Fruit fly (Drosophila melanogaster) whole organism, embryonic: ENCODE data around the gene fmt.

ENCODE experiments used
- Awh ChIP-seq: fragments of 200-800 bp; sonication (Bioruptor generic); IDR thresholded peaks from 2 replicates; pipeline ENCODE4, ENCODE4 v1.3.6; 2022; ENCODE audit warnings: missing biosample characterization, missing genetic modification characterization
- CG12744 ChIP-seq: fragments of 200-800 bp; sonication (Bioruptor generic); optimal IDR thresholded peaks from 2 replicates; lab custom pipeline; 2016; ENCODE audit warnings: missing biosample characterization, missing genetic modification characterization
- CG12769 ChIP-seq: fragments of 200-800 bp; sonication (Bioruptor generic); optimal IDR thresholded peaks from 2 replicates; lab custom pipeline; 2019; ENCODE audit warnings: missing biosample characterization, mild to moderate bottlenecking, missing genetic modification characterization, moderate library complexity
- CG12942 ChIP-seq: fragments of 200-800 bp; sonication (Bioruptor generic); optimal IDR thresholded peaks from 3 replicates; lab custom pipeline; 2016; ENCODE audit warnings: missing biosample characterization, missing genetic modification characterization
- CG14667 ChIP-seq: fragments of 200-800 bp; sonication (Bioruptor generic); IDR thresholded peaks from 2 replicates; pipeline ENCODE4 v1.3.6; 2022; ENCODE audit warnings: missing biosample characterization, missing genetic modification characterization
- CG1529 ChIP-seq: fragments of 200-800 bp; sonication (Bioruptor generic); optimal IDR thresholded peaks from 3 replicates; lab custom pipeline; 2018; ENCODE audit warnings: missing biosample characterization, missing genetic modification characterization
- CG15479 ChIP-seq: fragments of 200-800 bp; sonication (Bioruptor generic); optimal IDR thresholded peaks from 3 replicates; lab custom pipeline; 2019; ENCODE audit warnings: missing biosample characterization, mild to moderate bottlenecking, missing genetic modification characterization, moderate library complexity
- CG16779 ChIP-seq: fragments of 200-800 bp; sonication (Bioruptor generic); IDR thresholded peaks from 2 replicates; pipeline ENCODE4 v1.3.6; 2022; ENCODE audit warnings: missing biosample characterization, missing genetic modification characterization
- CG18476 ChIP-seq: fragments of 200-800 bp; sonication (Bioruptor generic); optimal IDR thresholded peaks from 2 replicates; lab custom pipeline; 2016; ENCODE audit warnings: missing biosample characterization, mild to moderate bottlenecking, missing genetic modification characterization
- CG18599 ChIP-seq: fragments of 200-800 bp; sonication (Bioruptor generic); optimal IDR thresholded peaks from 3 replicates; lab custom pipeline; 2017; ENCODE audit warnings: missing biosample characterization, missing genetic modification characterization, mild to moderate bottlenecking, moderate library complexity, missing genetic modification reagents
- CG18619 ChIP-seq: fragments of 200-800 bp; sonication (Bioruptor generic); optimal IDR thresholded peaks from 3 replicates; lab custom pipeline; 2017; ENCODE audit warnings: missing biosample characterization, mild to moderate bottlenecking, missing genetic modification characterization
- CG18764 ChIP-seq: fragments of 200-800 bp; sonication (Bioruptor generic); optimal IDR thresholded peaks from 3 replicates; lab custom pipeline; 2016; ENCODE audit warnings: missing biosample characterization, missing genetic modification characterization
- CG2129 ChIP-seq: fragments of 200-800 bp; sonication (Bioruptor generic); IDR thresholded peaks from 2 replicates; pipeline ENCODE4 v1.3.6; 2022; ENCODE audit warnings: missing biosample characterization, missing genetic modification characterization; ENCODE audit not compliant: partially characterized antibody
- CG2199 ChIP-seq: fragments of 200-800 bp; sonication (Bioruptor generic); IDR thresholded peaks from 3 replicates; pipeline ENCODE4 v1.3.6; 2022; ENCODE audit warnings: missing biosample characterization, missing genetic modification characterization
- CG31388 ChIP-seq: fragments of 200-800 bp; sonication (Bioruptor generic); optimal IDR thresholded peaks from 2 replicates; lab custom pipeline; 2016; ENCODE audit warnings: missing biosample characterization, missing genetic modification characterization
- CG3163 ChIP-seq: fragments of 200-800 bp; sonication (Bioruptor generic); optimal IDR thresholded peaks from 3 replicates; lab custom pipeline; 2016; ENCODE audit warnings: missing biosample characterization, missing genetic modification characterization
- CG4617 ChIP-seq: fragments of 200-800 bp; sonication (Bioruptor generic); optimal IDR thresholded peaks from 3 replicates; lab custom pipeline; 2016; ENCODE audit warnings: missing biosample characterization, missing genetic modification characterization, borderline replicate concordance
- CG5245 ChIP-seq: fragments of 200-800 bp; sonication (Bioruptor generic); optimal IDR thresholded peaks from 3 replicates; lab custom pipeline; 2016; ENCODE audit warnings: missing biosample characterization, missing genetic modification characterization
- CG6854 ChIP-seq: fragments of 200-800 bp; sonication (Bioruptor generic); optimal IDR thresholded peaks from 3 replicates; lab custom pipeline; 2017; ENCODE audit warnings: missing biosample characterization, mild to moderate bottlenecking, missing genetic modification characterization
- CG7839 ChIP-seq: fragments of 200-800 bp; sonication (Bioruptor generic); optimal IDR thresholded peaks from 3 replicates; lab custom pipeline; 2018; ENCODE audit warnings: missing biosample characterization, mild to moderate bottlenecking, missing genetic modification characterization, moderate library complexity
- CG8765 ChIP-seq: fragments of 200-800 bp; sonication (Bioruptor generic); IDR thresholded peaks from 2 replicates; pipeline ENCODE4 v1.3.6; 2022; ENCODE audit warnings: missing biosample characterization, missing genetic modification characterization
- CG9609 ChIP-seq: fragments of 200-800 bp; sonication (Bioruptor generic); optimal IDR thresholded peaks from 3 replicates; lab custom pipeline; 2016; ENCODE audit warnings: missing biosample characterization, missing genetic modification characterization
- CG9876 ChIP-seq: fragments of 200-800 bp; sonication (Bioruptor generic); optimal IDR thresholded peaks from 2 replicates; lab custom pipeline; 2016; ENCODE audit warnings: missing biosample characterization, missing genetic modification characterization
- D19B ChIP-seq: fragments of 200-800 bp; sonication (Bioruptor generic); optimal IDR thresholded peaks from 2 replicates; lab custom pipeline; 2017; ENCODE audit warnings: missing biosample characterization, mild to moderate bottlenecking, missing genetic modification characterization
- Dek ChIP-seq: fragments of 200-800 bp; sonication (Bioruptor generic); optimal IDR thresholded peaks from 3 replicates; lab custom pipeline; 2019; ENCODE audit warnings: missing biosample characterization, mild to moderate bottlenecking, missing genetic modification characterization, moderate library complexity
- Doc3 ChIP-seq: fragments of 200-800 bp; sonication (Bioruptor generic); IDR thresholded peaks from 3 replicates; pipeline ENCODE4 v1.3.6; 2022; ENCODE audit warnings: missing biosample characterization, missing genetic modification characterization; ENCODE audit not compliant: partially characterized antibody
- ERR ChIP-seq: fragments of 200-800 bp; sonication (Bioruptor generic); optimal IDR thresholded peaks from 2 replicates; lab custom pipeline; 2016; ENCODE audit warnings: missing biosample characterization, missing genetic modification characterization
- HmgZ ChIP-seq: fragments of 200-800 bp; sonication (Bioruptor generic); optimal IDR thresholded peaks from 2 replicates; lab custom pipeline; 2018; ENCODE audit warnings: missing biosample characterization, mild to moderate bottlenecking, missing genetic modification characterization
- Mrtf ChIP-seq: fragments of 200-800 bp; sonication (Bioruptor generic); IDR thresholded peaks from 3 replicates; pipeline ENCODE4 v1.3.6; 2022; ENCODE audit warnings: missing biosample characterization, missing genetic modification characterization
- NC2β ChIP-seq: fragments of 200-800 bp; sonication (Bioruptor generic); optimal IDR thresholded peaks from 2 replicates; lab custom pipeline; 2016; ENCODE audit warnings: missing biosample characterization, missing genetic modification characterization
- NfI ChIP-seq: fragments of 200-800 bp; sonication (Bioruptor generic); optimal IDR thresholded peaks from 3 replicates; lab custom pipeline; 2018; ENCODE audit warnings: missing biosample characterization, mild to moderate bottlenecking, missing genetic modification characterization, moderate library complexity
- PHDP ChIP-seq: fragments of 200-800 bp; sonication (Bioruptor generic); optimal IDR thresholded peaks from 3 replicates; lab custom pipeline; 2018; ENCODE audit warnings: missing biosample characterization, mild to moderate bottlenecking, missing genetic modification characterization, moderate library complexity
- Ravus ChIP-seq: fragments of 200-800 bp; sonication (Bioruptor generic); IDR thresholded peaks from 2 replicates; pipeline ENCODE4 v1.3.6; 2022; ENCODE audit warnings: missing biosample characterization, missing genetic modification characterization
- Rfx ChIP-seq: fragments of 200-800 bp; sonication (Bioruptor generic); IDR thresholded peaks from 2 replicates; pipeline ENCODE4 v1.3.6; 2022; ENCODE audit warnings: missing biosample characterization, missing genetic modification characterization
- Rx ChIP-seq: fragments of 200-800 bp; sonication (Bioruptor generic); IDR thresholded peaks from 2 replicates; pipeline ENCODE4 v1.3.6; 2022; ENCODE audit warnings: missing biosample characterization, missing genetic modification characterization
- Scr ChIP-seq: fragments of 200-800 bp; sonication (Bioruptor generic); IDR thresholded peaks from 2 replicates; pipeline ENCODE4 v1.3.6; 2022; ENCODE audit warnings: missing biosample characterization, missing genetic modification characterization; ENCODE audit not compliant: partially characterized antibody
- ab ChIP-seq: fragments of 200-800 bp; sonication (Bioruptor generic); optimal IDR thresholded peaks from 2 replicates; lab custom pipeline; 2016; ENCODE audit warnings: missing biosample characterization, missing genetic modification characterization
- ato ChIP-seq: fragments of 200-800 bp; sonication (Bioruptor generic); IDR thresholded peaks from 2 replicates; pipeline ENCODE4 v1.3.6; 2022; ENCODE audit warnings: missing biosample characterization, missing genetic modification characterization; ENCODE audit not compliant: partially characterized antibody
- bab2 ChIP-seq: fragments of 200-800 bp; sonication (Bioruptor generic); optimal IDR thresholded peaks from 2 replicates; lab custom pipeline; 2016; ENCODE audit warnings: missing biosample characterization, missing genetic modification characterization
- cwo ChIP-seq: fragments of 200-800 bp; sonication (Bioruptor generic); optimal IDR thresholded peaks from 3 replicates; lab custom pipeline; 2017; ENCODE audit warnings: missing biosample characterization, missing genetic modification characterization, mild to moderate bottlenecking, moderate library complexity, missing genetic modification reagents
- lab ChIP-seq: fragments of 200-800 bp; sonication (Bioruptor generic); optimal IDR thresholded peaks from 3 replicates; lab custom pipeline; 2017; ENCODE audit warnings: missing biosample characterization, missing genetic modification characterization, mild to moderate bottlenecking, moderate library complexity, missing genetic modification reagents
- lmd ChIP-seq: fragments of 200-800 bp; sonication (Bioruptor generic); IDR thresholded peaks from 2 replicates; pipeline ENCODE4 v1.3.6; 2022; ENCODE audit warnings: missing biosample characterization, missing genetic modification characterization
- maf-S ChIP-seq: fragments of 200-800 bp; sonication (Bioruptor generic); optimal IDR thresholded peaks from 2 replicates; lab custom pipeline; 2016; ENCODE audit warnings: missing biosample characterization, missing genetic modification characterization
- nmo ChIP-seq: fragments of 200-800 bp; sonication (Bioruptor generic); optimal IDR thresholded peaks from 2 replicates; lab custom pipeline; 2018; ENCODE audit warnings: missing biosample characterization, mild to moderate bottlenecking, missing genetic modification characterization, moderate library complexity
- org-1 ChIP-seq: fragments of 200-800 bp; sonication (Bioruptor generic); optimal IDR thresholded peaks from 2 replicates; lab custom pipeline; 2017; ENCODE audit warnings: missing biosample characterization, missing genetic modification characterization
- pho ChIP-seq: fragments of 200-800 bp; sonication (Bioruptor generic); optimal IDR thresholded peaks from 2 replicates; lab custom pipeline; 2016; ENCODE audit warnings: missing biosample characterization, missing genetic modification characterization
- pzg ChIP-seq: fragments of 200-800 bp; sonication (Bioruptor generic); optimal IDR thresholded peaks from 3 replicates; lab custom pipeline; 2018; ENCODE audit warnings: missing biosample characterization, mild to moderate bottlenecking, missing genetic modification characterization, moderate library complexity
- ro ChIP-seq: fragments of 200-800 bp; sonication (Bioruptor generic); IDR thresholded peaks from 2 replicates; pipeline ENCODE4 v1.3.6; 2022; ENCODE audit warnings: missing biosample characterization, missing genetic modification characterization
- scrt ChIP-seq: fragments of 200-800 bp; sonication (Bioruptor generic); optimal IDR thresholded peaks from 2 replicates; lab custom pipeline; 2018; ENCODE audit warnings: missing biosample characterization, mild to moderate bottlenecking, missing genetic modification characterization, moderate library complexity

fmt gene

dm6 chr3L:6184884-6185438 is 11.3 kb upstream of the fmt start, which contains the start of the genes D19B and CG43293 (continued):
- TF ChIP-seq scrt: peak; percentile 73
- peak; percentile 62 for TF ChIP-seq ato (GFP tag; lab: Robert Waterston, UW)
- TF ChIP-seq nmo (GFP tag; lab: Kevin White, UChicago): peak; percentile 78
- TF ChIP-seq D19B (GFP tag; lab: Kevin White, UChicago): peak; percentile 100
- peak; percentile 63; the same call in 1 of the 2 replicates for TF ChIP-seq CG8765 (GFP tag; lab: Robert Waterston, UW)
- TF ChIP-seq ERR (GFP tag; lab: Kevin White, UChicago): peak; percentile 90
- peak; percentile 90 for TF ChIP-seq Dek (tag; lab: Kevin White, UChicago)
- 0 out of 2 replicates have a peak, but pooled peaks have one; percentile 15 for TF ChIP-seq CG2129 (GFP tag; lab: Robert Waterston, UW)
- peak; percentile 81 for TF ChIP-seq pzg
- TF ChIP-seq CG12769 (tag; lab: Kevin White, UChicago): no peak
- TF ChIP-seq NfI: peak; percentile 91
- TF ChIP-seq CG5245 (GFP tag; lab: Kevin White, UChicago): peak; percentile 84
- peak; percentile 82 for TF ChIP-seq CG2199 (GFP tag; lab: Robert Waterston, UW)
- TF ChIP-seq CG12942 (GFP tag; lab: Kevin White, UChicago): peak; percentile 91
- TF ChIP-seq HmgZ: peak; percentile 92
- peak; percentile 66 for TF ChIP-seq CG31388 (GFP tag; lab: Kevin White, UChicago)
- TF ChIP-seq CG7839 (tag; lab: Kevin White, UChicago): peak; percentile 88
- peak; percentile 97 for TF ChIP-seq Rfx (GFP tag; lab: Robert Waterston, UW)
- peak; percentile 89 for TF ChIP-seq Mrtf (GFP tag; lab: Robert Waterston, UW)
- TF ChIP-seq lab: peak; percentile 93
- TF ChIP-seq lmd (GFP tag; lab: Robert Waterston, UW): peak; percentile 93
- peak; percentile 61 for TF ChIP-seq Ravus
- peak; percentile 31 for TF ChIP-seq CG15479 (GFP tag; lab: Kevin White, UChicago)
- peak; percentile 72 for TF ChIP-seq CG1529 (GFP tag; lab: Kevin White, UChicago)
- peak; percentile 77 for TF ChIP-seq ro (GFP tag; lab: Robert Waterston, UW)
- peak; percentile 82 for TF ChIP-seq CG4617 (GFP tag; lab: Kevin White, UChicago)
- peak; percentile 53; the same call in 1 of the 2 replicates for TF ChIP-seq Scr (GFP tag; lab: Robert Waterston, UW)
- peak; percentile 89 for TF ChIP-seq CG16779 (GFP tag; lab: Robert Waterston, UW)
- peak; percentile 63 for TF ChIP-seq org-1 (GFP tag; lab: Kevin White, UChicago)
- peak; percentile 88 for TF ChIP-seq PHDP (tag; lab: Kevin White, UChicago)
- TF ChIP-seq ab (GFP tag; lab: Kevin White, UChicago): peak; percentile 72
- TF ChIP-seq CG9609 (GFP tag; lab: Kevin White, UChicago): peak; percentile 87
- TF ChIP-seq Rx (GFP tag; lab: Robert Waterston, UW): peak; percentile 84
- peak; percentile 78 for TF ChIP-seq CG12744 (GFP tag; lab: Kevin White, UChicago)
- peak; percentile 90 for TF ChIP-seq CG18599 (GFP tag; lab: Kevin White, UChicago)
- peak; percentile 93 for TF ChIP-seq Awh
- TF ChIP-seq NC2β (GFP tag; lab: Kevin White, UChicago): peak; percentile 78
- TF ChIP-seq CG18619 (GFP tag; lab: Kevin White, UChicago): peak; percentile 87
- peak; percentile 64 for TF ChIP-seq CG6854 (GFP tag; lab: Kevin White, UChicago)
- peak; percentile 74 for TF ChIP-seq CG18476 (GFP tag; lab: Kevin White, UChicago)
- TF ChIP-seq CG9876 (GFP tag; lab: Kevin White, UChicago): peak; percentile 78
- peak; percentile 65 for TF ChIP-seq CG3163 (GFP tag; lab: Kevin White, UChicago)
- TF ChIP-seq cwo (GFP tag; lab: Kevin White, UChicago): peak; percentile 81
- peak; percentile 85 for TF ChIP-seq CG18764 (GFP tag; lab: Kevin White, UChicago)
- peak; percentile 77 for TF ChIP-seq CG14667 (GFP tag; lab: Robert Waterston, UW)
- no peak for TF ChIP-seq Doc3 (GFP tag; lab: Robert Waterston, UW)
- TF ChIP-seq bab2: peak; percentile 91
- peak; percentile 78 for TF ChIP-seq maf-S (GFP tag; lab: Kevin White, UChicago)
- peak; percentile 85 for TF ChIP-seq pho
